Worm (Caenorhabditis elegans): ENCODE results near the gene F22H10.3.
A peak's percentile ranks its signal among the peaks of the same experiment; 100 is the strongest.

F22H10.3 gene

DNA sequence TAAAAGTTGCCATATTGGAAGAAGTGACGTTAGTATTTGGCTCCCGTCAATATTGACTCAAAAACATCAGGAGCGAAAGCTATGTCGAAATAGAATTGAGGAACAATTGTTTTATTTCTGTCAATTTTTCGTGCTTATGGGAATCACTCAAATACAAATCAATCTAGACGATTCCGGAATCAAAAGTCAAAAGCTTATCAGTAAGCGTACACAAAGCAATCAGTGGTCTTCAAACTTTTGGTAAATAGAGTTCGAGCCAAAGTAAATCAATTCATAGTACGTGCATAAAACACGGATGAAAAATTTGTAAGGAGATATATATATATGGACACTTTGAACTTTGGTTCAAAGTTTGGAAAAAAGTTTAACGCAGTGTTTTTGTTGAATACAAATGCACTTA, 590 bp upstream of the F22H10.3 start:
- TF ChIP-seq efl-1 (GFP tag; optimal IDR thresholded peaks at IDR 0.05), result no peak
- TF ChIP-seq zim-3 (tag; optimal IDR thresholded peaks at IDR 0.05), result no peak

DNA sequence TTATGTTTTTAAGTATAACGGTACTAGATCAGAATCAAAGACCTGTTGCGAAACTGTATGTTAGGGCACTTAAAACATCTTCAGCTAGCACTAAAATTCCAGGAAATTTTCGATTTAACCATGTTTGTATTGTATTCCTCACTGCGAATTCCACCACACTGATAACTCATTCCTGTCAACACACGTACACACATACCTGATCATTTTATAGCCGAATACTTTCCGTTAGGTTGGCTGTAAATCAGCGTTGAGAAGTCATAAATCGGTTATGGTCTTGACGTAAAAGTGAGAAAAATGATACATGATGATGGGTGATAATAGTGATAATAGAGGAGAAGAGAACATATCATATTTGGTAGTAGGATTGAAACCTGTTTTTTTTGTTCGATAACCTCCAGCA, 1.8 kb downstream of the F22H10.3 start:
- no peak for TF ChIP-seq repo-1 (tag; optimal IDR thresholded peaks at IDR 0.05)
- no peak for TF ChIP-seq ccch-3 (GFP tag; optimal IDR thresholded peaks at IDR 0.05)
- TF ChIP-seq lin-54 (GFP tag; optimal IDR thresholded peaks at IDR 0.05), result no peak
- TF ChIP-seq hlh-12 (tag; optimal IDR thresholded peaks at IDR 0.05), result no peak
- no peak for TF ChIP-seq ZK185.1 (tag; optimal IDR thresholded peaks at IDR 0.05; ENCODE audit: poor library complexity, severe bottlenecking)
- no peak for TF ChIP-seq ztf-25 (GFP tag; IDR thresholded peaks at IDR 0.05)
- no peak for TF ChIP-seq let-526 (GFP tag; IDR thresholded peaks at IDR 0.05)
- TF ChIP-seq Y53G8AR.9 (GFP tag; conservative IDR thresholded peaks at IDR 0.05), result no peak

- TF ChIP-seq ztf-6 (GFP tag; IDR thresholded peaks at IDR 0.05) (no peak), attf-6 (GFP tag; IDR thresholded peaks at IDR 0.05) (no peak), F23B12.7 (tag; optimal IDR thresholded peaks at IDR 0.05; ENCODE audit: insufficient read depth) (no peak), F33H1.4 (GFP tag; IDR thresholded peaks at IDR 0.05) (no peak), let-526 (GFP tag; IDR thresholded peaks at IDR 0.05) (no peak), efl-1 (GFP tag; optimal IDR thresholded peaks at IDR 0.05) (no peak), snpc-4 (GFP tag; optimal IDR thresholded peaks at IDR 0.05) (no peak), snpc-4 (tag; optimal IDR thresholded peaks at IDR 0.05) (no peak), T26A5.8 (tag; optimal IDR thresholded peaks at IDR 0.05) (no peak), ceh-27 (GFP tag; optimal IDR thresholded peaks at IDR 0.05) (no peak), ztf-3 (GFP tag; optimal IDR thresholded peaks at IDR 0.05) (no peak), ceh-58 (GFP tag; IDR thresholded peaks at IDR 0.05) (no peak)
Measured at ce11 chrX:16674632-16675031, 2.9 kb downstream of the F22H10.3 start, which contains the start of gene tag-343. Gene tag-343, minus strand, starts transcription at chrX:16674732.

- TF ChIP-seq C17E4.6 (GFP tag; IDR thresholded peaks at IDR 0.05) (no peak), B0019.2 (GFP tag; conservative IDR thresholded peaks at IDR 0.05) (no peak), dox-1 (GFP tag; IDR thresholded peaks at IDR 0.05) (0 out of 2 replicates have a peak, but pooled peaks have one; percentile 38), ZK185.1 (tag; optimal IDR thresholded peaks at IDR 0.05; ENCODE audit: poor library complexity, severe bottlenecking) (peak; percentile 16), snpc-4 (GFP tag; optimal IDR thresholded peaks at IDR 0.05) (no peak), snpc-4 (tag; optimal IDR thresholded peaks at IDR 0.05) (no peak), atf-7 (tag; optimal IDR thresholded peaks at IDR 0.05) (no peak), hlh-12 (tag; optimal IDR thresholded peaks at IDR 0.05) (no peak), Y53G8AR.9 (GFP tag; conservative IDR thresholded peaks at IDR 0.05) (no peak), F33H1.4 (GFP tag; IDR thresholded peaks at IDR 0.05) (no peak), ets-4 (GFP tag; optimal IDR thresholded peaks at IDR 0.05) (no peak), madf-6 (GFP tag; IDR thresholded peaks at IDR 0.05) (no peak), mxl-1 (tag; optimal IDR thresholded peaks at IDR 0.05) (no peak), F49E8.2 (tag; optimal IDR thresholded peaks at IDR 0.05; ENCODE audit: insufficient read depth) (no peak), hmg-20 (GFP tag; IDR thresholded peaks at IDR 0.05) (no peak), K11D2.4 (GFP tag; IDR thresholded peaks at IDR 0.05) (no peak), pbrm-1 (GFP tag; IDR thresholded peaks at IDR 0.05) (no peak), ceh-58 (GFP tag; IDR thresholded peaks at IDR 0.05) (no peak), ceh-91 (GFP tag; IDR thresholded peaks at IDR 0.05) (no peak), pha-4 (tag; optimal IDR thresholded peaks at IDR 0.05) (no peak), Y79H2A.3 (GFP tag; conservative IDR thresholded peaks at IDR 0.05) (no peak), ceh-100 (GFP tag; IDR thresholded peaks at IDR 0.05) (no peak), rpc-1 (optimal IDR thresholded peaks at IDR 0.05) (no peak), rpc-1 (tag; optimal IDR thresholded peaks at IDR 0.05) (no peak), nhr-80 (tag; optimal IDR thresholded peaks at IDR 0.05) (peak; percentile 66), ztf-26 (tag; optimal IDR thresholded peaks at IDR 0.05) (no peak)
Measured at ce11 chrX:16672661-16673060, 4.8 kb downstream of the F22H10.3 start.
